Fruit fly (Drosophila melanogaster) whole organism: ENCODE data around the gene CG14662.

Source experiments
- Dll ChIP-seq: fragments of >200 bp; optimal IDR thresholded peaks from 2 replicates; lab custom pipeline; 2017
- EcR ChIP-seq, 2 experiments: fragments of >200 bp; optimal IDR thresholded peaks; 2 replicates each; lab custom pipeline; 2017; ENCODE audit warnings: missing biosample characterization in 2 of 2, missing genetic modification characterization in 2 of 2, missing genetic modification reagents in 2 of 2
- pan ChIP-seq: fragments of >200 bp; optimal IDR thresholded peaks from 2 replicates; lab custom pipeline; 2017
- psq ChIP-seq: fragments of >200 bp; optimal IDR thresholded peaks from 2 replicates; lab custom pipeline; 2017
- usp ChIP-seq: fragments of >200 bp; optimal IDR thresholded peaks from 2 replicates; lab custom pipeline; 2017; ENCODE audit warnings: missing biosample characterization, missing genetic modification characterization, mixed read lengths

DNA sequence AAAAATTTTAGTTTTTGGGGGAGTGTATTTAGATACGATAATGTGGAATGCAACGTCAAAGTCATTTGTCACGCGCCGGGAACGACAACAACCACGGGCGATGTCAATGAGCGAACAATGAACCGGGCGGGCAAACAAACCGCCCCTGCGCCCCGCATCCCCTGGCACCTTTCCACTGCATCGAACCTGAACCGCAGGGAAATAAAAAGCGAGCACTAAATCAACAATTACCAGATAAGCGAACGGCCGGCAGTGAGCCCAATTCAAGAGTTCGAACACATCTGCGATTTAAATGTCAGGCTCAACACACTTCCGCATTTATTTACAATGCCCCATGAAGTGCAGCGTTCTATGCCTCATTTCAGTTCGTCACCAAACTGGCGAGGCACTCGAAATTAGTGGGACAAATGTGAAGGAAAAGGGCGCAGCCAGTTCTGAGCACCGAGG, 12.5 kb upstream of the CG14662 start:
- TF ChIP-seq psq (lab: Kevin White, UChicago) (no peak), EcR (GFP tag; optimal IDR thresholded peaks at IDR 0.05; lab: Kevin White, UChicago) (peak; percentile 78 to 81), pan (no peak), usp (GFP tag; lab: Kevin White, UChicago) (no peak), Dll (lab: Kevin White, UChicago) (no peak)
